Worm (Caenorhabditis elegans) whole organism, L2 larva: ENCODE data around the gene C04C3.6.

Experiments used
- C34F6.9 ChIP-seq: fragments of 150-350 bp; optimal IDR thresholded peaks from 2 replicates; lab custom pipeline; 2014; ENCODE audit warnings: missing biosample characterization, missing genetic modification characterization
- R02D3.7 ChIP-seq: fragments of 150-350 bp; optimal IDR thresholded peaks from 2 replicates; lab custom pipeline; 2014; ENCODE audit warnings: missing biosample characterization, missing genetic modification characterization
- alr-1 ChIP-seq: fragments of 150-350 bp; optimal IDR thresholded peaks from 2 replicates; lab custom pipeline; 2014; ENCODE audit warnings: missing biosample characterization, missing genetic modification characterization
- aly-2 ChIP-seq: fragments of 150-350 bp; optimal IDR thresholded peaks from 2 replicates; lab custom pipeline; 2014; ENCODE audit warnings: missing biosample characterization, missing genetic modification characterization
- ceh-16 ChIP-seq: fragments of 150-350 bp; optimal IDR thresholded peaks from 2 replicates; lab custom pipeline; 2014; ENCODE audit warnings: missing biosample characterization, missing genetic modification characterization
- ceh-82 ChIP-seq: fragments of 150-350 bp; optimal IDR thresholded peaks from 2 replicates; lab custom pipeline; 2014; ENCODE audit warnings: missing biosample characterization, missing genetic modification characterization
- crh-2 ChIP-seq: sonication (generic microtip); optimal IDR thresholded peaks from 2 replicates; lab custom pipeline; 2017; ENCODE audit warnings: missing biosample characterization, missing genetic modification characterization
- dmd-4 ChIP-seq: sonication (generic microtip); optimal IDR thresholded peaks from 2 replicates; lab custom pipeline; 2017; ENCODE audit warnings: missing biosample characterization, missing genetic modification characterization
- egl-27 ChIP-seq: sonication (generic microtip); optimal IDR thresholded peaks from 3 replicates; lab custom pipeline; 2017; ENCODE audit warnings: missing biosample characterization, missing genetic modification reagents, missing genetic modification characterization
- elt-1 ChIP-seq: fragments of 150-350 bp; optimal IDR thresholded peaks from 2 replicates; lab custom pipeline; 2014; ENCODE audit warnings: missing biosample characterization, missing genetic modification characterization
- elt-3 ChIP-seq: sonication (generic microtip); optimal IDR thresholded peaks from 2 replicates; lab custom pipeline; 2017; ENCODE audit warnings: missing biosample characterization, missing genetic modification characterization
- fos-1 ChIP-seq: fragments of 150-350 bp; optimal IDR thresholded peaks from 2 replicates; lab custom pipeline; 2014; ENCODE audit warnings: missing biosample characterization, missing genetic modification characterization
- lin-11 ChIP-seq: fragments of 150-350 bp; sonication (generic microtip); optimal IDR thresholded peaks from 2 replicates; lab custom pipeline; 2014; ENCODE audit warnings: missing biosample characterization, missing genetic modification characterization, inconsistent platforms, mixed read lengths
- lin-13 ChIP-seq: fragments of 150-350 bp; optimal IDR thresholded peaks from 2 replicates; lab custom pipeline; 2014; ENCODE audit warnings: missing biosample characterization, missing genetic modification reagents, missing genetic modification characterization
- lsy-2 ChIP-seq, 2 experiments: fragments of 150-350 bp in 1 of 2; sonication (generic microtip) in 1 of 2; optimal IDR thresholded peaks; 2 replicates each; lab custom pipeline; 2014 to 2017; ENCODE audit warnings: missing biosample characterization in 2 of 2, missing genetic modification characterization in 2 of 2
- mab-5 ChIP-seq: fragments of 150-350 bp; optimal IDR thresholded peaks from 2 replicates; lab custom pipeline; 2014; ENCODE audit warnings: missing biosample characterization, missing genetic modification characterization
- mbf-1 ChIP-seq: sonication (generic microtip); optimal IDR thresholded peaks from 2 replicates; lab custom pipeline; 2017; ENCODE audit warnings: missing biosample characterization, missing genetic modification characterization
- nhr-10 ChIP-seq: sonication (generic microtip); optimal IDR thresholded peaks from 2 replicates; lab custom pipeline; 2017; ENCODE audit warnings: missing biosample characterization, missing genetic modification characterization
- nhr-11 ChIP-seq: fragments of 150-350 bp; optimal IDR thresholded peaks from 2 replicates; lab custom pipeline; 2014; ENCODE audit warnings: missing biosample characterization, missing genetic modification characterization
- nhr-129 ChIP-seq: fragments of 150-350 bp; optimal IDR thresholded peaks from 2 replicates; lab custom pipeline; 2014; ENCODE audit warnings: missing biosample characterization, missing genetic modification characterization
- nhr-21 ChIP-seq: fragments of 150-350 bp; optimal IDR thresholded peaks from 2 replicates; lab custom pipeline; 2014; ENCODE audit warnings: missing biosample characterization, missing genetic modification characterization
- nhr-23 ChIP-seq: fragments of 150-350 bp; optimal IDR thresholded peaks from 2 replicates; lab custom pipeline; 2014; ENCODE audit warnings: missing biosample characterization, missing genetic modification reagents, missing genetic modification characterization
- nhr-237 ChIP-seq: fragments of 150-350 bp; optimal IDR thresholded peaks from 2 replicates; lab custom pipeline; 2014; ENCODE audit warnings: missing biosample characterization, missing genetic modification characterization
- nhr-25 ChIP-seq: fragments of 150-350 bp; sonication (generic microtip); optimal IDR thresholded peaks from 3 replicates; lab custom pipeline; 2014; ENCODE audit warnings: missing biosample characterization, missing genetic modification characterization
- nhr-6 ChIP-seq: fragments of 150-350 bp; optimal IDR thresholded peaks from 2 replicates; lab custom pipeline; 2014; ENCODE audit warnings: missing biosample characterization, missing genetic modification characterization
- peb-1 ChIP-seq: fragments of 150-350 bp; optimal IDR thresholded peaks from 2 replicates; lab custom pipeline; 2014; ENCODE audit warnings: missing biosample characterization, missing genetic modification characterization
- sma-9 ChIP-seq, 2 experiments: fragments of 150-350 bp in 1 of 2; sonication (generic microtip) in 1 of 2; optimal IDR thresholded peaks; 2 replicates each; lab custom pipeline; 2014 to 2016; ENCODE audit warnings: missing genetic modification characterization in 2 of 2, mild to moderate bottlenecking in 1 of 2, missing biosample characterization in 1 of 2, missing compliant biosample characterization in 1 of 2, missing genetic modification reagents in 1 of 2, moderate library complexity in 1 of 2
- unc-62 ChIP-seq: fragments of 150-350 bp; optimal IDR thresholded peaks from 2 replicates; lab custom pipeline; 2014; ENCODE audit warnings: missing biosample characterization, missing genetic modification reagents, missing genetic modification characterization
- zag-1 ChIP-seq: fragments of 150-350 bp; optimal IDR thresholded peaks from 2 replicates; lab custom pipeline; 2014; ENCODE audit warnings: missing biosample characterization, missing genetic modification characterization
- ztf-1 ChIP-seq: fragments of 200-800 bp; sonication (Bioruptor generic); conservative IDR thresholded peaks from 2 replicates; pipeline ENCODE4 v1.3.6; 2022; ENCODE audit warnings: missing genetic modification characterization, missing compliant biosample characterization
- ztf-11 ChIP-seq: sonication (generic microtip); optimal IDR thresholded peaks from 2 replicates; lab custom pipeline; 2017; ENCODE audit warnings: missing biosample characterization, missing genetic modification characterization

C04C3.6 gene

ce11 chrIV:3453346-3453745 is 30.9 kb upstream of the C04C3.6 start, which contains the start of gene srz-23:
TSS of gene srz-23 (plus strand) at chrIV:3453608.
- TF ChIP-seq nhr-129 (tag; lab: Kevin White, UChicago) (no peak), crh-2 (no peak), C34F6.9 (tag; lab: Kevin White, UChicago) (no peak), alr-1 (no peak), peb-1 (tag; lab: Kevin White, UChicago) (no peak), R02D3.7 (tag; lab: Kevin White, UChicago) (no peak), nhr-237 (tag; lab: Kevin White, UChicago) (no peak), lsy-2 (tag; optimal IDR thresholded peaks at IDR 0.05; lab: Kevin White, UChicago) (no peak), lin-11 (tag; lab: Kevin White, UChicago) (no peak), aly-2 (tag; lab: Kevin White, UChicago) (no peak), unc-62 (GFP tag; lab: Kevin White, UChicago) (no peak), ztf-11 (tag; lab: Kevin White, UChicago) (no peak)

- no peak for TF ChIP-seq nhr-10 (tag; lab: Kevin White, UChicago)
- no peak for TF ChIP-seq mbf-1 (tag; lab: Kevin White, UChicago)
- no peak for TF ChIP-seq nhr-237 (tag; lab: Kevin White, UChicago)
- TF ChIP-seq lsy-2 (tag; optimal IDR thresholded peaks at IDR 0.05; lab: Kevin White, UChicago): no peak
- TF ChIP-seq elt-3 (tag; lab: Kevin White, UChicago): no peak
- no peak for TF ChIP-seq nhr-25 (tag; lab: Kevin White, UChicago)
- TF ChIP-seq dmd-4 (tag; lab: Kevin White, UChicago): no peak
- TF ChIP-seq, all 48 proteins: peak for 0
Observed at ce11 chrIV:3452516-3452915, 30.1 kb upstream of the C04C3.6 start.

- TF ChIP-seq elt-3 (tag; lab: Kevin White, UChicago): no peak
- TF ChIP-seq nhr-10 (tag; lab: Kevin White, UChicago): no peak
- no peak for TF ChIP-seq nhr-23
- no peak for TF ChIP-seq dmd-4 (tag; lab: Kevin White, UChicago)
- no peak for TF ChIP-seq nhr-6 (tag; lab: Kevin White, UChicago)
- TF ChIP-seq R02D3.7 (tag; lab: Kevin White, UChicago): no peak
- no peak for TF ChIP-seq nhr-21 (tag; lab: Kevin White, UChicago)
Observed at ce11 chrIV:3447350-3447749, 24.9 kb upstream of the C04C3.6 start.

ce11 chrIV:3444614-3445013 is 22.2 kb upstream of the C04C3.6 start, which contains the start of gene F58E2.5:
TSS of gene F58E2.5 (plus strand) at chrIV:3444914.
- TF ChIP-seq nhr-129 (tag; lab: Kevin White, UChicago) (no peak), mab-5 (tag; lab: Kevin White, UChicago) (no peak), nhr-11 (tag; lab: Kevin White, UChicago) (no peak), egl-27 (tag; lab: Kevin White, UChicago) (no peak), ceh-16 (tag; lab: Kevin White, UChicago) (no peak), ztf-1 (GFP tag; lab: Robert Waterston, UW) (no peak), zag-1 (tag; lab: Kevin White, UChicago) (no peak), nhr-237 (tag; lab: Kevin White, UChicago) (no peak), nhr-23 (no peak), elt-3 (tag; lab: Kevin White, UChicago) (no peak), peb-1 (tag; lab: Kevin White, UChicago) (no peak), fos-1 (tag; lab: Kevin White, UChicago) (no peak), mbf-1 (tag; lab: Kevin White, UChicago) (no peak), unc-62 (GFP tag; lab: Kevin White, UChicago) (no peak), nhr-25 (tag; lab: Kevin White, UChicago) (no peak), R02D3.7 (tag; lab: Kevin White, UChicago) (no peak)

DNA sequence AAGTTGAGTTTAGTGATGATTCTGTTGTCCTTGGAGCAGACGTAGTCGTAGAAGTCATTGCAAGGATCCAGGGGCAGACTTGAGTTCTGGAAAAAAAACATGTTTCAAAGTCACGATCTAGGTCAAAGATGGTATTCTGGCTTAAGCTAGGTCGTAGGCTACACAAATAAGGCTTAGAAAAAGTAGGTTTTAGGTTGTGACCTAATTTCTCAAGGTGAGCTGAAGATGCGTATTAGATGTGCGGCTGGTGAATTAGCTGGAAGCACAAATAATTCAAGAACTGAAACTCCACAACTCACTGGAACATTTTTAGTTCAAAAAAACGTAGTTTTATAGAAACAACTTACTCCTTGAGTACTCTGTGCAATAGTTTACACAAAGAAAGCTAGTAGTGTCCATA is 21.7 kb upstream of the C04C3.6 start, which contains the start of gene F09D12.2:
Gene F09D12.2, minus strand, starts transcription at position 101 of the 400 bp plus-strand sequence.
- TF ChIP-seq lin-13 (GFP tag; lab: Kevin White, UChicago) (no peak), mab-5 (tag; lab: Kevin White, UChicago) (no peak), ceh-82 (tag; lab: Kevin White, UChicago) (no peak), nhr-6 (tag; lab: Kevin White, UChicago) (no peak), aly-2 (tag; lab: Kevin White, UChicago) (no peak), nhr-10 (tag; lab: Kevin White, UChicago) (no peak), elt-1 (no peak), sma-9 (GFP tag; optimal IDR thresholded peaks at IDR 0.05; lab: Kevin White, UChicago) (no peak), sma-9 (tag; optimal IDR thresholded peaks at IDR 0.05; lab: Kevin White, UChicago) (no peak)
- TF ChIP-seq, all 48 proteins: peak for 0
